Worm (Caenorhabditis elegans): ENCODE data around the gene C47D12.2.

Gene C47D12.2

DNA sequence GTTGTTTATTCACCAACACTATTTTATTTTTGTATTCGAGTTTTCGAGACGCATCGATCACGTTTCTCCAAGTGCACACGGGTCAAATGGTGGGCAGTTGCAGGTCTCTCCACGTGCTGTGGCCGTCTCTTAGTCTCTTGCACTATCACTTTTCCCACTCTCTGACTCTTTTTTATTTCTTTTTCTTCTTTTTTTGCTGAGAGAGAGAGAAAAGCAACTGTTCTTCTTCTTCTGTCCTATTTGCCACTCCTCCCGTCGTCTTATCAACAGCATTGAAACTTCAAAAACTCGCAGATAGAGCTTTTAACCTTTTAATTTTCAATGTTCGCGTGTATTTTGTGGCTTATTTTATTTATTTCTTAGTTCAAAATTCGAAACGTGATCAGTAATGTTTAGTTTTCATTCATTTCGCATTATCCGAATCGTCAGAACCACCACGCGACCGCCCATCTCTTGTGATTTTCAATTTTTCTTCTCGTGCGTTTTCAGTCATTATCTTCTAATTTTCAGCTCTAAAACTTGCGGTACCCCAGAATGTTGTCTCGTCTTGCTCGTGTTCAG lies 52.5 kb downstream of the C47D12.2 start, which contains the start of gene alh-8 (continued):
- TF ChIP-seq rbr-2 (tag; optimal IDR thresholded peaks at IDR 0.05) = no peak
- TF ChIP-seq dve-1 (tag; optimal IDR thresholded peaks at IDR 0.05; ENCODE audit: insufficient read depth) = peak; percentile 79
- TF ChIP-seq F26F4.8 (GFP tag; conservative IDR thresholded peaks at IDR 0.05) = no peak
- no peak for TF ChIP-seq nhr-6 (tag; optimal IDR thresholded peaks at IDR 0.05)
- peak; percentile 19 for TF ChIP-seq nhr-102 (tag; optimal IDR thresholded peaks at IDR 0.05)
- no peak for TF ChIP-seq ceh-20 (GFP tag; IDR thresholded peaks at IDR 0.05)
- TF ChIP-seq egl-43 (GFP tag; IDR thresholded peaks at IDR 0.05) = no peak
- no peak for TF ChIP-seq R02D3.7 (tag; optimal IDR thresholded peaks at IDR 0.05)
